Worm (Caenorhabditis elegans) whole organism, early embryonic: ENCODE data around the gene ant-1.3.

Source experiments
- aly-1 ChIP-seq: sonication (generic microtip); optimal IDR thresholded peaks from 2 replicates; lab custom pipeline; 2016; ENCODE audit warnings: missing genetic modification characterization, missing compliant biosample characterization
- ama-1 ChIP-seq: fragments of 150-350 bp; optimal IDR thresholded peaks from 2 replicates; lab custom pipeline; 2014
- ceh-36 ChIP-seq: sonication (generic microtip); optimal IDR thresholded peaks from 2 replicates; lab custom pipeline; 2016; ENCODE audit warnings: missing genetic modification characterization, inconsistent platforms, missing compliant biosample characterization
- flt-1 ChIP-seq: fragments of 200-800 bp; sonication (Bioruptor generic); IDR thresholded peaks from 2 replicates; pipeline ENCODE4 v1.3.6; 2022; ENCODE audit warnings: missing genetic modification characterization, missing compliant biosample characterization
- hmbx-1 ChIP-seq: sonication (generic microtip); optimal IDR thresholded peaks from 2 replicates; lab custom pipeline; 2016; ENCODE audit warnings: mild to moderate bottlenecking, missing genetic modification characterization, missing compliant biosample characterization
- hnd-1 ChIP-seq: sonication (generic microtip); optimal IDR thresholded peaks from 2 replicates; lab custom pipeline; 2016; ENCODE audit warnings: missing genetic modification characterization, missing compliant biosample characterization
- scrt-1 ChIP-seq: fragments of 200-800 bp; sonication (Bioruptor generic); IDR thresholded peaks from 2 replicates; pipeline ENCODE4 v1.3.6; 2022; ENCODE audit warnings: missing genetic modification characterization, missing compliant biosample characterization
- sea-1 ChIP-seq: fragments of 200-800 bp; sonication (Bioruptor generic); conservative IDR thresholded peaks from 2 replicates; pipeline ENCODE4 v1.3.6; 2022; ENCODE audit warnings: missing genetic modification characterization, missing compliant biosample characterization

ce11 chrIV:9755713-9756112 lies 46.6 kb upstream of the ant-1.3 start:
- TF ChIP-seq aly-1 (tag; lab: Kevin White, UChicago): no peak
- TF ChIP-seq scrt-1 (GFP tag; lab: Robert Waterston, UW): no peak
- no peak for TF ChIP-seq ceh-36
- no peak for TF ChIP-seq hmbx-1
- TF ChIP-seq hnd-1: no peak
- no peak for TF ChIP-seq flt-1
- no peak for TF ChIP-seq ama-1 (lab: Kevin White, UChicago)
- TF ChIP-seq sea-1 (GFP tag; lab: Robert Waterston, UW): no peak
